Worm (Caenorhabditis elegans) whole organism, L4 larva: ENCODE data around the gene srh-127.
A peak's percentile ranks its signal among the peaks of the same experiment; 100 is the strongest.

Source experiments
- D1046.2 ChIP-seq: fragments of 200-800 bp; sonication (Bioruptor generic); IDR thresholded peaks from 2 replicates; pipeline ENCODE4 v1.3.6; 2022; ENCODE audit warnings: missing genetic modification characterization, missing compliant biosample characterization
- F10B5.3 ChIP-seq: sonication (generic microtip); optimal IDR thresholded peaks from 2 replicates; lab custom pipeline; 2016; ENCODE audit warnings: mild to moderate bottlenecking, missing genetic modification characterization, missing compliant biosample characterization
- T20F7.1 ChIP-seq: fragments of 200-800 bp; sonication (Bioruptor generic); optimal IDR thresholded peaks from 2 replicates; lab custom pipeline; 2018; ENCODE audit warnings: mild to moderate bottlenecking, missing genetic modification characterization, missing compliant biosample characterization
- Y105C5A.15 ChIP-seq: fragments of 200-800 bp; sonication (Bioruptor generic); IDR thresholded peaks from 2 replicates; pipeline ENCODE4 v1.3.6; 2022; ENCODE audit warnings: missing genetic modification characterization, missing compliant biosample characterization
- ceh-20 ChIP-seq: fragments of 200-800 bp; sonication (Bioruptor generic); IDR thresholded peaks from 2 replicates; pipeline ENCODE4 v1.3.6; 2022; ENCODE audit warnings: missing genetic modification reagents, missing genetic modification characterization, missing compliant biosample characterization
- ceh-28 ChIP-seq: fragments of 150-350 bp; optimal IDR thresholded peaks from 2 replicates; lab custom pipeline; 2014; ENCODE audit warnings: missing biosample characterization, missing genetic modification reagents, missing genetic modification characterization
- ceh-32 ChIP-seq: sonication (generic microtip); optimal IDR thresholded peaks from 2 replicates; lab custom pipeline; 2016; ENCODE audit warnings: mild to moderate bottlenecking, missing genetic modification characterization, missing compliant biosample characterization; ENCODE audit not compliant: poor library complexity
- ceh-44 ChIP-seq: fragments of 200-800 bp; sonication (Bioruptor generic); IDR thresholded peaks from 2 replicates; pipeline ENCODE4 v1.3.6; 2022; ENCODE audit warnings: missing genetic modification reagents, missing genetic modification characterization, missing compliant biosample characterization
- ceh-62 ChIP-seq: sonication (generic microtip); optimal IDR thresholded peaks from 2 replicates; lab custom pipeline; 2017; ENCODE audit warnings: missing biosample characterization, missing genetic modification characterization
- daf-16 ChIP-seq, 3 experiments: sonication (generic microtip); optimal IDR thresholded peaks; 2 replicates each; lab custom pipeline; 2016 to 2017; ENCODE audit warnings: missing genetic modification characterization in 3 of 3, missing genetic modification reagents in 3 of 3, mild to moderate bottlenecking in 2 of 3, missing compliant biosample characterization in 2 of 3, missing biosample characterization in 1 of 3, moderate library complexity in 1 of 3
- dmd-6 ChIP-seq: fragments of 200-800 bp; sonication (Bioruptor generic); IDR thresholded peaks from 2 replicates; pipeline ENCODE4 v1.3.6; 2022; ENCODE audit warnings: missing genetic modification reagents, missing genetic modification characterization, missing compliant biosample characterization
- dmd-8 ChIP-seq: fragments of 200-800 bp; sonication (Bioruptor generic); IDR thresholded peaks from 2 replicates; pipeline ENCODE4 v1.3.6; 2022; ENCODE audit warnings: missing genetic modification characterization, missing compliant biosample characterization
- fos-1 ChIP-seq: fragments of 150-350 bp; optimal IDR thresholded peaks from 2 replicates; lab custom pipeline; 2014; ENCODE audit warnings: missing biosample characterization, missing genetic modification characterization
- hmg-1.1 ChIP-seq: fragments of 200-800 bp; sonication (Bioruptor generic); IDR thresholded peaks from 2 replicates; pipeline ENCODE4 v1.3.6; 2022; ENCODE audit warnings: missing genetic modification reagents, missing genetic modification characterization, missing compliant biosample characterization
- lsy-2 ChIP-seq, 2 experiments: fragments of 150-350 bp in 1 of 2; sonication (generic microtip) in 1 of 2; optimal IDR thresholded peaks; 2 replicates each; lab custom pipeline; 2014 to 2017; ENCODE audit warnings: missing biosample characterization in 2 of 2, missing genetic modification characterization in 2 of 2
- madf-5 ChIP-seq, 2 experiments: fragments of 200-800 bp; sonication (Bioruptor generic); IDR thresholded peaks; 2 replicates each; pipeline ENCODE4 v1.3.6; 2022; ENCODE audit warnings: missing compliant biosample characterization in 2 of 2, missing genetic modification characterization in 2 of 2
- mdl-1 ChIP-seq, 2 experiments: fragments of 150-350 bp in 1 of 2; sonication (generic microtip) in 1 of 2; optimal IDR thresholded peaks; 2 replicates each; lab custom pipeline; 2014 to 2017; ENCODE audit warnings: missing biosample characterization in 2 of 2, missing genetic modification characterization in 2 of 2
- nhr-102 ChIP-seq: sonication (generic microtip); optimal IDR thresholded peaks from 2 replicates; lab custom pipeline; 2016; ENCODE audit warnings: mild to moderate bottlenecking, missing genetic modification characterization, moderate library complexity, missing compliant biosample characterization
- nhr-28 ChIP-seq: fragments of 150-350 bp; optimal IDR thresholded peaks from 2 replicates; lab custom pipeline; 2014; ENCODE audit warnings: missing biosample characterization, missing genetic modification characterization
- nhr-41 ChIP-seq: fragments of 200-800 bp; sonication (Bioruptor generic); IDR thresholded peaks from 2 replicates; pipeline ENCODE4 v1.3.6; 2022; ENCODE audit warnings: missing genetic modification reagents, missing genetic modification characterization, missing compliant biosample characterization
- nhr-48 ChIP-seq: sonication (generic microtip); optimal IDR thresholded peaks from 2 replicates; lab custom pipeline; 2016; ENCODE audit warnings: mild to moderate bottlenecking, missing genetic modification characterization, missing compliant biosample characterization
- nhr-76 ChIP-seq: fragments of 150-350 bp; optimal IDR thresholded peaks from 2 replicates; lab custom pipeline; 2014; ENCODE audit warnings: missing biosample characterization, missing genetic modification characterization
- php-3 ChIP-seq: fragments of 200-800 bp; sonication (Bioruptor generic); IDR thresholded peaks from 2 replicates; pipeline ENCODE4 v1.3.6; 2022; ENCODE audit warnings: missing genetic modification reagents, missing genetic modification characterization, missing compliant biosample characterization
- pqm-1 ChIP-seq: sonication (generic microtip); optimal IDR thresholded peaks from 2 replicates; lab custom pipeline; 2017; ENCODE audit warnings: missing biosample characterization, missing genetic modification characterization
- rbr-2 ChIP-seq: sonication (generic microtip); optimal IDR thresholded peaks from 2 replicates; lab custom pipeline; 2016; ENCODE audit warnings: missing genotype, missing genetic modification characterization, missing compliant biosample characterization
- saeg-2 ChIP-seq: fragments of 200-800 bp; sonication (Bioruptor generic); IDR thresholded peaks from 2 replicates; pipeline ENCODE4 v1.3.6; 2022; ENCODE audit warnings: missing genetic modification reagents, missing genetic modification characterization, missing compliant biosample characterization
- set-16 ChIP-seq: fragments of 200-800 bp; sonication (Bioruptor generic); IDR thresholded peaks from 2 replicates; pipeline ENCODE4 v1.3.6; 2022; ENCODE audit warnings: missing genetic modification reagents, missing genetic modification characterization, missing compliant biosample characterization
- unc-62 ChIP-seq, 3 experiments: fragments of 150-350 bp in 1 of 3; sonication (generic microtip); optimal IDR thresholded peaks in 2 of 3; peaks in 1 of 3; 1 replicate in 1 of 3; 2 replicates in 2 of 3; lab custom pipeline; 2014 to 2017; ENCODE audit warnings: missing biosample characterization in 3 of 3, missing genetic modification characterization in 3 of 3, missing genetic modification reagents in 3 of 3, missing genotype in 1 of 3
- ztf-11 ChIP-seq: fragments of 150-350 bp; optimal IDR thresholded peaks from 2 replicates; lab custom pipeline; 2014; ENCODE audit warnings: missing biosample characterization, missing genetic modification characterization
- ztf-7 ChIP-seq: fragments of 150-350 bp; optimal IDR thresholded peaks from 2 replicates; lab custom pipeline; 2014; ENCODE audit warnings: missing biosample characterization, missing genetic modification characterization

srh-127 gene

ce11 chrV:2892976-2893375 lies at the start of gene srh-127:
TSS of gene srh-127 (plus strand) at chrV:2893276.
- TF ChIP-seq madf-5 (GFP tag; IDR thresholded peaks at IDR 0.05; lab: Robert Waterston, UW): no peak
- no peak for TF ChIP-seq D1046.2 (GFP tag; lab: Robert Waterston, UW)
- no peak for TF ChIP-seq rbr-2 (tag; lab: Kevin White, UChicago)
- no peak for TF ChIP-seq saeg-2 (GFP tag; lab: Robert Waterston, UW)
- no peak for TF ChIP-seq Y105C5A.15
- no peak for TF ChIP-seq ztf-7 (tag; lab: Kevin White, UChicago)
- no peak for TF ChIP-seq pqm-1 (tag; lab: Kevin White, UChicago)
- TF ChIP-seq nhr-41 (GFP tag; lab: Robert Waterston, UW): no peak

DNA sequence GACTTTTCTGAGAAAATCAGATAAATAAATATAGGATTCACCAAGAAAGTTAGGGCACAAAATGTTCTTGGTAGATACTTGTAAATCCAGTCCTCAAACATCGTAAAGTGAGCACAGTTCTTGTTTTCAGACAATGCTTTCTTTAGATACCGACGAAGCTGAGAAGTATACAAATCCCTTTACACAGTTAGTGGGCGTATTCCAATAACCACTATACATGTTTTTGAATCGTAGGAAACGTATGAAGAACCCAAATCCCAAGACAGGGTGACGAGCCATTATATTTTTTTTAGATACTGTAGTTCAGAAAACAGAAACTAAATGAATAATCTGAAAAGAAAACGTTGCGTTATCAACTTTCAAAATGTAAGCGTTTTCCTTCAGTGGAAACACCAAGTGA lies 47.3 kb upstream of the srh-127 start, which contains the start of gene srj-44:
TSS of gene srj-44 (minus strand) at position 101 of the 400 bp plus-strand sequence.
- TF ChIP-seq F10B5.3 (tag; lab: Kevin White, UChicago): no peak
- TF ChIP-seq hmg-1.1 (GFP tag; lab: Robert Waterston, UW): no peak

ce11 chrV:2848290-2848937 lies 44.7 kb upstream of the srh-127 start, which contains the start of gene srj-49:
TSS of gene srj-49 (minus strand) at chrV:2848340.
- peak; percentile 68 for TF ChIP-seq nhr-28 (tag; lab: Kevin White, UChicago)
- TF ChIP-seq daf-16 (GFP tag; optimal IDR thresholded peaks at IDR 0.05; lab: Kevin White, UChicago): no peak
- TF ChIP-seq daf-16 (tag; optimal IDR thresholded peaks at IDR 0.05; lab: Kevin White, UChicago): peak; percentile 56
- TF ChIP-seq pqm-1 (tag; lab: Kevin White, UChicago): peak; percentile 74
- no peak for TF ChIP-seq fos-1 (tag; lab: Kevin White, UChicago)
- no peak for TF ChIP-seq saeg-2 (GFP tag; lab: Robert Waterston, UW)
- peak; percentile 91 for TF ChIP-seq dmd-6 (GFP tag; lab: Robert Waterston, UW)
- no peak for TF ChIP-seq T20F7.1 (GFP tag; lab: Kevin White, UChicago)

DNA sequence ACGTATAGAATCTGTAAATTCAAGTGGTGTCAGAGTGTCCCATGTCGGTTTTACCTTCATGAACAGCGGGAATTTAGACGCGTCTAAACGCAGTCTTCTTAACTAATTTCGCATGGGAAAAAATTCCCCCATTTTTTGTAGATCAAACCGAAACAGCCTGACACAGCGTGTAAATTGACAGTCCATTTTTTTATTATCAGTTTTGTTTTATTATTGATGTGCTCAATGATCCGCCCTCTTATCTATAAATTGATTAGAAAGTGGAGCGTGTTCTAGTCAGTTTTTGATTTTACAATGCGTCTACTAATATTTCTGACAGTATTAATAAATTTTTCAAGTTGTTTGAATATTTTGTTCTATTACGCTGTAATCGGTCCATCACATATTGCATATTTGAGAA lies 44.0 kb upstream of the srh-127 start, which contains the start of gene ugt-53:
TSS of gene ugt-53 (plus strand) at position 273 of the 400 bp plus-strand sequence.
- TF ChIP-seq daf-16 (GFP tag; optimal IDR thresholded peaks at IDR 0.05; lab: Kevin White, UChicago): no peak
- peak; percentile 45 for TF ChIP-seq daf-16 (tag; optimal IDR thresholded peaks at IDR 0.05; lab: Kevin White, UChicago)
- peak; percentile 70 for TF ChIP-seq php-3
- peak; percentile 90 for TF ChIP-seq dmd-6 (GFP tag; lab: Robert Waterston, UW)
- TF ChIP-seq pqm-1 (tag; lab: Kevin White, UChicago): peak; percentile 43
- peak; percentile 84 for TF ChIP-seq nhr-28 (tag; lab: Kevin White, UChicago)
- TF ChIP-seq ztf-11 (tag; lab: Kevin White, UChicago): no peak
- TF ChIP-seq nhr-48: no peak

ce11 chrV:2855473-2855872 lies 37.6 kb upstream of the srh-127 start, which contains the start of gene srj-57:
TSS of gene srj-57 (minus strand) at chrV:2855573.
- no peak for TF ChIP-seq dmd-8
- no peak for TF ChIP-seq ceh-44 (GFP tag; lab: Robert Waterston, UW)
- TF ChIP-seq mdl-1 (tag; optimal IDR thresholded peaks at IDR 0.05; lab: Kevin White, UChicago): no peak
- TF ChIP-seq nhr-76 (tag; lab: Kevin White, UChicago): no peak
- no peak for TF ChIP-seq set-16 (GFP tag; lab: Robert Waterston, UW)
- no peak for TF ChIP-seq ceh-62 (tag; lab: Kevin White, UChicago)
- no peak for TF ChIP-seq unc-62 (GFP tag; optimal IDR thresholded peaks at IDR 0.05 in 1 of 2; lab: Kevin White, UChicago)
- no peak for TF ChIP-seq unc-62 (tag; optimal IDR thresholded peaks at IDR 0.05; lab: Kevin White, UChicago)
- TF ChIP-seq ceh-32 (tag; lab: Kevin White, UChicago): no peak
- no peak for TF ChIP-seq ceh-28 (tag; lab: Kevin White, UChicago)
- no peak for TF ChIP-seq ceh-20 (GFP tag; lab: Robert Waterston, UW)
- TF ChIP-seq lsy-2 (tag; optimal IDR thresholded peaks at IDR 0.05; lab: Kevin White, UChicago): no peak
- no peak for TF ChIP-seq nhr-102 (tag; lab: Kevin White, UChicago)
